Worm (Caenorhabditis elegans) whole organism, L3 larva: ENCODE results near the gene Y48E1C.2.
A peak's percentile ranks its signal among the peaks of the same experiment; 100 is the strongest.

Source experiments
- R02D3.7 ChIP-seq: fragments of 150-350 bp; optimal IDR thresholded peaks from 2 replicates; lab custom pipeline; 2014; ENCODE audit warnings: missing biosample characterization, missing genetic modification characterization
- ceh-9 ChIP-seq: sonication (generic microtip); optimal IDR thresholded peaks from 2 replicates; lab custom pipeline; 2018; ENCODE audit warnings: missing biosample characterization, missing genetic modification characterization
- elt-3 ChIP-seq, 3 experiments: fragments of 150-350 bp in 1 of 3; sonication (generic microtip) in 2 of 3; optimal IDR thresholded peaks; 2 replicates in 2 of 3; 4 replicates in 1 of 3; lab custom pipeline; 2014 to 2017; ENCODE audit warnings: missing biosample characterization in 3 of 3, missing genetic modification characterization in 3 of 3
- eor-1 ChIP-seq, 2 experiments: fragments of 150-350 bp; optimal IDR thresholded peaks; 2 replicates each; lab custom pipeline; 2014 to 2018; ENCODE audit warnings: missing biosample characterization in 2 of 2, missing genetic modification characterization in 2 of 2
- fos-1 ChIP-seq: fragments of 150-350 bp; optimal IDR thresholded peaks from 2 replicates; lab custom pipeline; 2014; ENCODE audit warnings: missing biosample characterization, missing genetic modification characterization
- lin-15B ChIP-seq: fragments of 150-350 bp; optimal IDR thresholded peaks from 2 replicates; lab custom pipeline; 2014; ENCODE audit warnings: missing biosample characterization, missing genetic modification characterization
- lin-39 ChIP-seq: fragments of 150-350 bp; optimal IDR thresholded peaks from 2 replicates; lab custom pipeline; 2018; ENCODE audit warnings: missing biosample characterization, missing genetic modification reagents, missing genetic modification characterization
- mml-1 ChIP-seq: fragments of 150-350 bp; sonication (generic microtip); optimal IDR thresholded peaks from 3 replicates; lab custom pipeline; 2014; ENCODE audit warnings: missing biosample characterization, missing genetic modification characterization
- nhr-11 ChIP-seq: fragments of 150-350 bp; optimal IDR thresholded peaks from 2 replicates; lab custom pipeline; 2014; ENCODE audit warnings: missing biosample characterization, missing genetic modification characterization
- nhr-23 ChIP-seq: fragments of 150-350 bp; optimal IDR thresholded peaks from 2 replicates; lab custom pipeline; 2014; ENCODE audit warnings: missing biosample characterization, missing genetic modification reagents, missing genetic modification characterization
- nhr-77 ChIP-seq: fragments of 150-350 bp; optimal IDR thresholded peaks from 2 replicates; lab custom pipeline; 2014; ENCODE audit warnings: missing biosample characterization, missing genetic modification characterization
- snpc-4 ChIP-seq: fragments of 150-350 bp; optimal IDR thresholded peaks from 2 replicates; lab custom pipeline; 2014; ENCODE audit warnings: missing biosample characterization, missing genetic modification characterization
- tbx-2 ChIP-seq: sonication (generic microtip); optimal IDR thresholded peaks from 2 replicates; lab custom pipeline; 2016; ENCODE audit warnings: mild to moderate bottlenecking, missing genetic modification characterization, missing compliant biosample characterization
- unc-62 ChIP-seq: fragments of 150-350 bp; sonication (generic microtip); optimal IDR thresholded peaks from 4 replicates; lab custom pipeline; 2014; ENCODE audit warnings: missing biosample characterization, missing genetic modification reagents, missing genetic modification characterization

ce11 chrII:13456622-13457021, 32.3 kb downstream of the Y48E1C.2 start:
- TF ChIP-seq ceh-9 (tag; lab: Kevin White, UChicago) (no peak), elt-3 (tag; optimal IDR thresholded peaks at IDR 0.05; lab: Kevin White, UChicago) (no peak), R02D3.7 (tag; lab: Kevin White, UChicago) (no peak), snpc-4 (tag; lab: Kevin White, UChicago) (peak; percentile 36), nhr-77 (tag; lab: Kevin White, UChicago) (no peak), lin-15B (tag; lab: Kevin White, UChicago) (no peak), mml-1 (no peak), nhr-23 (no peak), fos-1 (tag; lab: Kevin White, UChicago) (no peak), eor-1 (tag; optimal IDR thresholded peaks at IDR 0.05; lab: Kevin White, UChicago) (no peak), tbx-2 (no peak), unc-62 (GFP tag; lab: Kevin White, UChicago) (no peak), lin-39 (tag; lab: Kevin White, UChicago) (peak; percentile 61), nhr-11 (no peak)
